Worm (Caenorhabditis elegans) whole organism, late embryonic: ENCODE data around the gene ggtb-1.
A peak's percentile ranks its signal among the peaks of the same experiment; 100 is the strongest.

ENCODE experiments used
- C38D4.7 ChIP-seq: fragments of 200-800 bp; sonication (Bioruptor generic); optimal IDR thresholded peaks from 2 replicates; lab custom pipeline; 2018; ENCODE audit warnings: mild to moderate bottlenecking, missing genetic modification characterization, moderate library complexity, missing compliant biosample characterization
- K02D7.2 ChIP-seq: sonication (generic microtip); optimal IDR thresholded peaks from 2 replicates; lab custom pipeline; 2017; ENCODE audit warnings: mild to moderate bottlenecking, missing genetic modification characterization, missing compliant biosample characterization
- T23F11.4 ChIP-seq: fragments of 200-800 bp; sonication (Bioruptor generic); optimal IDR thresholded peaks from 2 replicates; lab custom pipeline; 2018; ENCODE audit warnings: mild to moderate bottlenecking, missing genetic modification characterization, missing compliant biosample characterization
- Y22D7AL.16 ChIP-seq: sonication (generic microtip); optimal IDR thresholded peaks from 2 replicates; lab custom pipeline; 2016; ENCODE audit warnings: missing genetic modification characterization, missing compliant biosample characterization
- ahr-1 ChIP-seq: sonication (generic microtip); optimal IDR thresholded peaks from 2 replicates; lab custom pipeline; 2016; ENCODE audit warnings: missing genetic modification characterization, missing compliant biosample characterization
- ama-1 ChIP-seq: fragments of 150-350 bp; optimal IDR thresholded peaks from 2 replicates; lab custom pipeline; 2014
- ceh-14 ChIP-seq: sonication (generic microtip); optimal IDR thresholded peaks from 2 replicates; lab custom pipeline; 2016; ENCODE audit warnings: missing genotype, missing genetic modification characterization, missing compliant biosample characterization
- ceh-19 ChIP-seq: fragments of 200-800 bp; sonication (Bioruptor generic); optimal IDR thresholded peaks from 2 replicates; lab custom pipeline; 2018; ENCODE audit warnings: mild to moderate bottlenecking, missing genetic modification characterization, missing compliant biosample characterization
- ceh-2 ChIP-seq: sonication (generic microtip); optimal IDR thresholded peaks from 2 replicates; lab custom pipeline; 2016; ENCODE audit warnings: missing genotype, missing genetic modification characterization, missing compliant biosample characterization
- ceh-24 ChIP-seq: sonication (generic microtip); optimal IDR thresholded peaks from 2 replicates; lab custom pipeline; 2016; ENCODE audit warnings: mild to moderate bottlenecking, missing genetic modification characterization, missing compliant biosample characterization
- ceh-30 ChIP-seq: fragments of 150-350 bp; optimal IDR thresholded peaks from 2 replicates; lab custom pipeline; 2014; ENCODE audit warnings: missing biosample characterization, missing genetic modification characterization
- ceh-31 ChIP-seq: sonication (generic microtip); optimal IDR thresholded peaks from 2 replicates; lab custom pipeline; 2016; ENCODE audit warnings: missing genetic modification characterization, missing compliant biosample characterization
- ceh-48 ChIP-seq: sonication (generic microtip); optimal IDR thresholded peaks from 2 replicates; lab custom pipeline; 2016; ENCODE audit warnings: missing genetic modification characterization, inconsistent platforms, missing compliant biosample characterization
- ceh-6 ChIP-seq: fragments of 200-800 bp; sonication (Bioruptor generic); optimal IDR thresholded peaks from 2 replicates; lab custom pipeline; 2018; ENCODE audit warnings: mild to moderate bottlenecking, missing genetic modification characterization, missing compliant biosample characterization
- elt-2 ChIP-seq: sonication (generic microtip); optimal IDR thresholded peaks from 2 replicates; lab custom pipeline; 2016; ENCODE audit warnings: missing genetic modification reagents, missing genetic modification characterization, missing compliant biosample characterization
- eyg-1 ChIP-seq: sonication (generic microtip); optimal IDR thresholded peaks from 2 replicates; lab custom pipeline; 2016; ENCODE audit warnings: missing genotype, missing genetic modification characterization, missing compliant biosample characterization
- hlh-13 ChIP-seq: fragments of 200-800 bp; sonication (Bioruptor generic); optimal IDR thresholded peaks from 2 replicates; lab custom pipeline; 2018; ENCODE audit warnings: mild to moderate bottlenecking, missing genetic modification characterization, missing compliant biosample characterization
- hlh-15 ChIP-seq: sonication (generic microtip); optimal IDR thresholded peaks from 2 replicates; lab custom pipeline; 2016; ENCODE audit warnings: missing genetic modification characterization, missing compliant biosample characterization
- hlh-30 ChIP-seq: sonication (generic microtip); optimal IDR thresholded peaks from 2 replicates; lab custom pipeline; 2017; ENCODE audit warnings: antibody characterized with exemption, missing genetic modification characterization, missing compliant biosample characterization; ENCODE audit not compliant: insufficient read depth
- mec-3 ChIP-seq: sonication (generic microtip); optimal IDR thresholded peaks from 2 replicates; lab custom pipeline; 2016; ENCODE audit warnings: borderline replicate concordance, missing genetic modification characterization, missing compliant biosample characterization
- nhr-11 ChIP-seq: fragments of 150-350 bp; optimal IDR thresholded peaks from 2 replicates; lab custom pipeline; 2014; ENCODE audit warnings: missing biosample characterization, missing genetic modification characterization
- npax-4 ChIP-seq: sonication (generic microtip); optimal IDR thresholded peaks from 2 replicates; lab custom pipeline; 2016; ENCODE audit warnings: missing genetic modification characterization, missing compliant biosample characterization
- pag-3 ChIP-seq: sonication (generic microtip); optimal IDR thresholded peaks from 2 replicates; lab custom pipeline; 2016; ENCODE audit warnings: missing compliant biosample characterization, missing genetic modification characterization, borderline replicate concordance
- pat-9 ChIP-seq: fragments of 200-800 bp; sonication (Bioruptor generic); optimal IDR thresholded peaks from 2 replicates; lab custom pipeline; 2018; ENCODE audit warnings: mild to moderate bottlenecking, missing genetic modification characterization, moderate library complexity, missing compliant biosample characterization
- pha-2 ChIP-seq: sonication (generic microtip); optimal IDR thresholded peaks from 2 replicates; lab custom pipeline; 2017; ENCODE audit warnings: mild to moderate bottlenecking, missing genetic modification characterization, missing compliant biosample characterization
- pha-4 ChIP-seq: fragments of 150-350 bp; optimal IDR thresholded peaks from 2 replicates; lab custom pipeline; 2018; ENCODE audit warnings: missing biosample characterization, missing genetic modification reagents, missing genetic modification characterization
- pqm-1 ChIP-seq: sonication (generic microtip); optimal IDR thresholded peaks from 2 replicates; lab custom pipeline; 2016; ENCODE audit warnings: missing genetic modification characterization, missing compliant biosample characterization
- pros-1 ChIP-seq: fragments of 150-350 bp; optimal IDR thresholded peaks from 2 replicates; lab custom pipeline; 2014; ENCODE audit warnings: missing biosample characterization, missing genetic modification reagents, missing genetic modification characterization
- rnt-1 ChIP-seq: sonication (generic microtip); optimal IDR thresholded peaks from 2 replicates; lab custom pipeline; 2016; ENCODE audit warnings: missing genetic modification characterization, missing compliant biosample characterization
- sdc-2 ChIP-seq: sonication (generic microtip); optimal IDR thresholded peaks from 2 replicates; lab custom pipeline; 2016; ENCODE audit warnings: missing genotype, missing genetic modification characterization, missing compliant biosample characterization
- sox-2 ChIP-seq: fragments of 200-800 bp; sonication (Bioruptor generic); IDR thresholded peaks from 2 replicates; pipeline ENCODE4 v1.3.6; 2022; ENCODE audit warnings: missing genetic modification reagents, missing genetic modification characterization, missing compliant biosample characterization
- sox-4 ChIP-seq: sonication (generic microtip); optimal IDR thresholded peaks from 2 replicates; lab custom pipeline; 2017; ENCODE audit warnings: mild to moderate bottlenecking, missing genetic modification characterization, inconsistent platforms, missing compliant biosample characterization
- syd-9 ChIP-seq: sonication (generic microtip); optimal IDR thresholded peaks from 2 replicates; lab custom pipeline; 2016; ENCODE audit warnings: mild to moderate bottlenecking, missing genetic modification characterization, moderate library complexity, missing compliant biosample characterization
- tbx-2 ChIP-seq: sonication (generic microtip); optimal IDR thresholded peaks from 2 replicates; lab custom pipeline; 2016; ENCODE audit warnings: missing genetic modification characterization, missing compliant biosample characterization
- tbx-7 ChIP-seq: sonication (generic microtip); optimal IDR thresholded peaks from 2 replicates; lab custom pipeline; 2016; ENCODE audit warnings: missing genotype, missing genetic modification characterization, missing compliant biosample characterization
- ttx-3 ChIP-seq: sonication (generic microtip); optimal IDR thresholded peaks from 2 replicates; lab custom pipeline; 2016; ENCODE audit warnings: missing genetic modification reagents, missing genetic modification characterization, missing compliant biosample characterization
- unc-3 ChIP-seq, 2 experiments: fragments of 200-800 bp in 1 of 2; sonication (Bioruptor generic) in 1 of 2; sonication (generic microtip) in 1 of 2; conservative IDR thresholded peaks in 1 of 2; optimal IDR thresholded peaks in 1 of 2; 2 replicates each; pipeline versions ENCODE4 v1.3.6 to Lab custom; 2016 to 2022; ENCODE audit warnings: missing compliant biosample characterization in 2 of 2, missing genetic modification characterization in 2 of 2, missing genetic modification reagents in 1 of 2
- unc-42 ChIP-seq: sonication (generic microtip); optimal IDR thresholded peaks from 2 replicates; lab custom pipeline; 2016; ENCODE audit warnings: missing genotype, missing genetic modification characterization, missing compliant biosample characterization
- unc-55 ChIP-seq: sonication (generic microtip); optimal IDR thresholded peaks from 2 replicates; lab custom pipeline; 2017; ENCODE audit warnings: missing biosample characterization, missing genetic modification reagents, missing genetic modification characterization
- unc-86 ChIP-seq: sonication (generic microtip); optimal IDR thresholded peaks from 2 replicates; lab custom pipeline; 2016; ENCODE audit warnings: missing genetic modification characterization, missing compliant biosample characterization
- ztf-16 ChIP-seq: sonication (generic microtip); optimal IDR thresholded peaks from 2 replicates; lab custom pipeline; 2017; ENCODE audit warnings: missing genetic modification characterization, missing compliant biosample characterization

ggtb-1 gene

DNA sequence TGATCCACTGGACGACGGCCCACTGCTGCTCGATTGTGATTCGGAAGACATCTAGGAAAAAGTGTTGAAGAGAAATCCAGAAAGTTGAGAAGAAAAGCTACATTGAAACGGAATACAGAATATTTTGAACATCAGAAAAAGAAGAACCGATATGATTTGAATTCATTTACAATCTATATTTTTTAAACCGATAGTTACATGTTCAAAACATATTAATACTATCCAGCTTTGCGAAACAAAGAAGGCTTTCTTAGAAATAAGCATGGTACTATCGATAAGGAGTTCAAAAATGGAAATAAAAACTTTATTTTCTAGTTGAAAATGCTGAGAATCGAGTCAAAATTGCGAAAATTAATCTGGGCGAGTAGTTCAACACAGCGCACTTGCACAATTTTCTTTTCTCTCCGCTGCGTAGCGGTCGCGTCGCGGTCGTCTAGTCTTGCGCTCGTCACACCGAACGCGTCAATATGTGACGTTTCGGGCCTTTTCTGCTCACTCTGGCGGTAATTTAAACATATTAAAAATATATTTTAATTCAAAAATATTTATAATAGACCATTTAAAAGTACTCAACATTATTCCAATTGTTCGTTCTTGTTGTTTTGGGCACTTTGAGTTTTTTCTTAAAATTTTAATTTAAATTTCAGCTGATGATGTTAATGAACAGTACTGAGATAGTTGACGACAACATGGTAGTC is 28.6 kb downstream of the ggtb-1 start, which contains the start of the genes syf-2 and K04G7.1 (continued):
- no peak for TF ChIP-seq ceh-6
- no peak for TF ChIP-seq ceh-2
- TF ChIP-seq syd-9, result no peak
- TF ChIP-seq sox-4 (tag; lab: Kevin White, UChicago), result no peak
- TF ChIP-seq ceh-19 (GFP tag; lab: Kevin White, UChicago), result no peak
- TF ChIP-seq ahr-1 (tag; lab: Kevin White, UChicago), result no peak
- TF ChIP-seq tbx-7 (tag; lab: Kevin White, UChicago), result no peak
- no peak for TF ChIP-seq pag-3 (tag; lab: Kevin White, UChicago)
- TF ChIP-seq ceh-30 (tag; lab: Kevin White, UChicago), result no peak
- no peak for TF ChIP-seq npax-4 (tag; lab: Kevin White, UChicago)
- TF ChIP-seq unc-86 (tag; lab: Kevin White, UChicago), result no peak
- no peak for TF ChIP-seq ceh-24 (tag; lab: Kevin White, UChicago)
- TF ChIP-seq ttx-3 (tag; lab: Kevin White, UChicago), result no peak
- peak; percentile 71 for TF ChIP-seq ceh-31 (tag; lab: Kevin White, UChicago)
- no peak for TF ChIP-seq C38D4.7 (GFP tag; lab: Kevin White, UChicago)
- TF ChIP-seq ceh-14, result peak; percentile 68
- TF ChIP-seq T23F11.4 (GFP tag; lab: Kevin White, UChicago), result no peak
- TF ChIP-seq eyg-1 (tag; lab: Kevin White, UChicago), result no peak
- TF ChIP-seq hlh-15 (tag; lab: Kevin White, UChicago), result no peak
- peak; percentile 76 for TF ChIP-seq unc-55 (GFP tag; lab: Kevin White, UChicago)
- TF ChIP-seq pha-2 (tag; lab: Kevin White, UChicago), result no peak
- no peak for TF ChIP-seq mec-3
- no peak for TF ChIP-seq sdc-2 (tag; lab: Kevin White, UChicago)
- TF ChIP-seq pros-1 (tag; lab: Kevin White, UChicago), result peak; percentile 5
- TF ChIP-seq rnt-1 (tag; lab: Kevin White, UChicago), result no peak
- no peak for TF ChIP-seq Y22D7AL.16 (tag; lab: Kevin White, UChicago)
- no peak for TF ChIP-seq pqm-1 (tag; lab: Kevin White, UChicago)
- TF ChIP-seq ztf-16 (tag; lab: Kevin White, UChicago), result peak; percentile 25
- peak; percentile 64 for TF ChIP-seq unc-42 (tag; lab: Kevin White, UChicago)
- peak; percentile 72 for TF ChIP-seq tbx-2 (tag; lab: Kevin White, UChicago)
- TF ChIP-seq nhr-11 (tag; lab: Kevin White, UChicago), result no peak
- TF ChIP-seq ama-1 (lab: Kevin White, UChicago), result no peak
- TF ChIP-seq elt-2, result peak; percentile 70
- TF ChIP-seq hlh-13 (GFP tag; lab: Kevin White, UChicago), result no peak
- TF ChIP-seq K02D7.2 (tag; lab: Kevin White, UChicago), result no peak
- peak; percentile 8 for TF ChIP-seq ceh-48

DNA sequence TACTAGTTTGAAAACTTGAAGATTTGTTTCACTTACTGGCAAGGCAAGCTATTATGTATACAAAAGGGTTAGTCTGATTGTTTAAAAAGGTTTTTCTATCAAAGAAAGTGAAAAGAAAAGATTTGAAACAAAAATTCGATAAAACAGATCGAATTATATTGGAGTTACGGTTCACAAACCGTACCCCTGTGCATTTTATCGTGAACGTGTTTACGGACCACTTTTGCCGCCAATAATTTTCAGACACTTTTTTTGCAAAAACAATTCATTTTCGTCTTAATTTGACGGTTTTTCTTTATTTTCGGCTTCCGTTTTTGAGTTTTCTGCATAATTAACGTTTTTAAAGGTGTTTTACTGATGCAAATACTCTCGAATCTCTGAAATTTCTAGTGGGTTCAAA is 31.7 kb downstream of the ggtb-1 start:
- TF ChIP-seq pha-4 (tag; lab: Kevin White, UChicago) (no peak), hlh-30 (tag; lab: Kevin White, UChicago) (no peak), ceh-24 (tag; lab: Kevin White, UChicago) (no peak), ttx-3 (tag; lab: Kevin White, UChicago) (no peak), unc-55 (GFP tag; lab: Kevin White, UChicago) (no peak), ahr-1 (tag; lab: Kevin White, UChicago) (no peak), eyg-1 (tag; lab: Kevin White, UChicago) (no peak), ztf-16 (tag; lab: Kevin White, UChicago) (no peak), unc-3 (GFP tag; conservative IDR thresholded peaks at IDR 0.05; lab: Robert Waterston, UW) (no peak), unc-3 (tag; optimal IDR thresholded peaks at IDR 0.05; lab: Kevin White, UChicago) (no peak), ceh-30 (tag; lab: Kevin White, UChicago) (no peak), T23F11.4 (GFP tag; lab: Kevin White, UChicago) (no peak), K02D7.2 (tag; lab: Kevin White, UChicago) (no peak), pat-9 (no peak), ceh-19 (GFP tag; lab: Kevin White, UChicago) (no peak), sox-2 (GFP tag; lab: Robert Waterston, UW) (no peak), pha-2 (tag; lab: Kevin White, UChicago) (no peak)
